Worm (Caenorhabditis elegans) whole organism, L4 larva: ENCODE data around the gene pqn-16.

Experiments
- aly-2 ChIP-seq: sonication (generic microtip); optimal IDR thresholded peaks from 2 replicates; lab custom pipeline; 2018; ENCODE audit warnings: missing biosample characterization, missing genetic modification characterization
- ces-1 ChIP-seq: fragments of 150-350 bp; sonication (generic microtip); optimal IDR thresholded peaks from 4 replicates; lab custom pipeline; 2014; ENCODE audit warnings: missing biosample characterization, missing genetic modification reagents, missing genetic modification characterization
- dmd-9 ChIP-seq: fragments of 200-800 bp; sonication (Bioruptor generic); IDR thresholded peaks from 2 replicates; pipeline ENCODE4 v1.3.6; 2022; ENCODE audit warnings: missing genetic modification reagents, missing genetic modification characterization, missing compliant biosample characterization
- lin-13 ChIP-seq: fragments of 150-350 bp; optimal IDR thresholded peaks from 2 replicates; lab custom pipeline; 2014; ENCODE audit warnings: missing biosample characterization, missing genetic modification reagents, missing genetic modification characterization
- lin-38 ChIP-seq: fragments of 200-800 bp; sonication (Bioruptor generic); IDR thresholded peaks from 2 replicates; pipeline ENCODE4 v1.3.6; 2022; ENCODE audit warnings: missing genetic modification reagents, missing genetic modification characterization, missing compliant biosample characterization
- lin-39 ChIP-seq: fragments of 150-350 bp; optimal IDR thresholded peaks from 2 replicates; lab custom pipeline; 2014; ENCODE audit warnings: missing biosample characterization, missing genetic modification reagents, missing genetic modification characterization
- lir-3 ChIP-seq: sonication (generic microtip); optimal IDR thresholded peaks from 2 replicates; lab custom pipeline; 2016; ENCODE audit warnings: mild to moderate bottlenecking, missing genetic modification characterization, missing compliant biosample characterization
- madf-5 ChIP-seq, 2 experiments: fragments of 200-800 bp; sonication (Bioruptor generic); IDR thresholded peaks; 2 replicates each; pipeline ENCODE4 v1.3.6; 2022; ENCODE audit warnings: missing compliant biosample characterization in 2 of 2, missing genetic modification characterization in 2 of 2
- mdt-29 ChIP-seq: fragments of 200-800 bp; sonication (Bioruptor generic); IDR thresholded peaks from 2 replicates; pipeline ENCODE4 v1.3.6; 2022; ENCODE audit warnings: missing genetic modification reagents, missing genetic modification characterization, missing compliant biosample characterization
- nhr-76 ChIP-seq: fragments of 150-350 bp; optimal IDR thresholded peaks from 2 replicates; lab custom pipeline; 2014; ENCODE audit warnings: missing biosample characterization, missing genetic modification characterization
- nhr-77 ChIP-seq: fragments of 150-350 bp; optimal IDR thresholded peaks from 2 replicates; lab custom pipeline; 2014; ENCODE audit warnings: missing biosample characterization, missing genetic modification characterization
- snpc-4 ChIP-seq: fragments of 150-350 bp; optimal IDR thresholded peaks from 2 replicates; lab custom pipeline; 2014; ENCODE audit warnings: missing biosample characterization, missing genetic modification characterization
- tra-1 ChIP-seq: fragments of 200-800 bp; sonication (Bioruptor generic); IDR thresholded peaks from 2 replicates; pipeline ENCODE4 v1.3.6; 2022; ENCODE audit warnings: missing genetic modification reagents, missing genetic modification characterization, missing compliant biosample characterization
- unc-62 ChIP-seq, 3 experiments: fragments of 150-350 bp in 1 of 3; sonication (generic microtip); optimal IDR thresholded peaks in 2 of 3; peaks in 1 of 3; 1 replicate in 1 of 3; 2 replicates in 2 of 3; lab custom pipeline; 2014 to 2017; ENCODE audit warnings: missing biosample characterization in 3 of 3, missing genetic modification characterization in 3 of 3, missing genetic modification reagents in 3 of 3, missing genotype in 1 of 3

ce11 chrV:9191406-9191805 lies 17.5 kb downstream of the pqn-16 start, which contains the start of gene sphr-1:
- TF ChIP-seq snpc-4 (tag; lab: Kevin White, UChicago), result no peak
- TF ChIP-seq lin-38, result no peak
- TF ChIP-seq lin-13, result no peak
- TF ChIP-seq ces-1, result no peak
- no peak for TF ChIP-seq tra-1 (GFP tag; lab: Robert Waterston, UW)
- TF ChIP-seq madf-5 (GFP tag; IDR thresholded peaks at IDR 0.05; lab: Robert Waterston, UW), result no peak
- TF ChIP-seq lin-39, result no peak
- no peak for TF ChIP-seq nhr-76
- TF ChIP-seq aly-2 (tag; lab: Kevin White, UChicago), result no peak
- TF ChIP-seq nhr-77 (tag; lab: Kevin White, UChicago), result no peak
- peak in 1 of 2 experiments; percentile 95 for TF ChIP-seq unc-62 (GFP tag; optimal IDR thresholded peaks at IDR 0.05 in 1 of 2; lab: Kevin White, UChicago)
- no peak for TF ChIP-seq unc-62 (tag; optimal IDR thresholded peaks at IDR 0.05; lab: Kevin White, UChicago)
- TF ChIP-seq lir-3 (tag; lab: Kevin White, UChicago), result no peak
- no peak for TF ChIP-seq dmd-9 (GFP tag; lab: Robert Waterston, UW)
- no peak for TF ChIP-seq mdt-29 (GFP tag; lab: Robert Waterston, UW)
